Fruit fly (Drosophila melanogaster): ENCODE data around the gene CG33158.
A peak's percentile ranks its signal among the peaks of the same experiment; 100 is the strongest.

CG33158 gene

DNA sequence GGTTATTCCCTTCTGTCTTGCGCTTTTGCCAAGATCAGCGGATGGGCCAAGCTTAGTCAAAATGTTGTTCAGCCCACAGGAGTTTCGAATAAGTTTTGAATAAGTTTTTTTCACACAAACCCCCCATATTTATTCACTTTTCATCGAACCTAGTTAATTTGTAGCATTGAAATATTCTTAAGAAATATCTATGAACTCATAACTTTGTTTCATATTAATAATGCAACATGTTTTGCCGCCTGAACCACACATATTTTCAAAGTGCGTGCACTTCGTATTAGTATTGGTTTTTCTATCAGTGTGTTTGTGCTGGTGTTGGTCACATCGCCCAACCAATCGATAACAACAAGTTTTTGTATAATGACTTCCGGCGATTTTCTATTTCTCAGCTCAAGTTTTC lies 67.1 kb downstream of the CG33158 start:
- TF ChIP-seq OdsH (GFP tag; optimal IDR thresholded peaks at IDR 0.05) (no peak), Dif (GFP tag; optimal IDR thresholded peaks at IDR 0.05; ENCODE audit: partially characterized antibody) (no peak), ey (GFP tag; optimal IDR thresholded peaks at IDR 0.05) (no peak), Vsx2 (GFP tag; optimal IDR thresholded peaks at IDR 0.05; ENCODE audit: partially characterized antibody) (no peak), Sp1 (GFP tag; optimal IDR thresholded peaks at IDR 0.05) (no peak), h (GFP tag; optimal IDR thresholded peaks at IDR 0.05) (peak; percentile 49), fru (GFP tag; optimal IDR thresholded peaks at IDR 0.05) (peak; percentile 31), Jra (GFP tag; optimal IDR thresholded peaks at IDR 0.05) (no peak), psq (GFP tag; optimal IDR thresholded peaks at IDR 0.05) (no peak), woc (GFP tag; optimal IDR thresholded peaks at IDR 0.05) (peak; percentile 40), dsf (GFP tag; optimal IDR thresholded peaks at IDR 0.05; ENCODE audit: borderline replicate concordance) (no peak), CG32264 (GFP tag; optimal IDR thresholded peaks at IDR 0.05) (no peak)

DNA sequence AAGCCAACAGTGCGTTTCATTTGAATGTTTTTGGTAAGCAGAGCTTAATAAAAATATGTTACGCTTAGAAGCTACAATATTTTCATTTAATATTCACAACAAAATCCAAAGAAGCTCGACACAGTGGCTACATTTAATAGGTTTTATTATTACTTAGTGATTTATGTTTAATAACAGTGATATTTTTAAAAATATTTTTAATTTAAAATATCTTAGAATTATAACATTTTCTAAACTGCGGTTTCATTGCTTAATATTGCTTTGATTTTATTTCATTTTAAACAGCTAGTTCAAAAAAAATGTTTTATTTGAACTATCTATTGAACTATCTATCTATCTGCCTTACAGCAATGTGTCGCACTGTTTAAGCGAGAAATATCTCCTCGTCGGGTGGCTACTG lies 68.4 kb downstream of the CG33158 start:
- TF ChIP-seq h (GFP tag; optimal IDR thresholded peaks at IDR 0.05) (no peak), HLH106 (tag; optimal IDR thresholded peaks at IDR 0.05) (peak; percentile 28), foxo (GFP tag; optimal IDR thresholded peaks at IDR 0.05) (peak in 1 of 2 experiments; percentile 10), Hr78 (GFP tag; optimal IDR thresholded peaks at IDR 0.05) (no peak), rgr (GFP tag; optimal IDR thresholded peaks at IDR 0.05) (no peak)

DNA sequence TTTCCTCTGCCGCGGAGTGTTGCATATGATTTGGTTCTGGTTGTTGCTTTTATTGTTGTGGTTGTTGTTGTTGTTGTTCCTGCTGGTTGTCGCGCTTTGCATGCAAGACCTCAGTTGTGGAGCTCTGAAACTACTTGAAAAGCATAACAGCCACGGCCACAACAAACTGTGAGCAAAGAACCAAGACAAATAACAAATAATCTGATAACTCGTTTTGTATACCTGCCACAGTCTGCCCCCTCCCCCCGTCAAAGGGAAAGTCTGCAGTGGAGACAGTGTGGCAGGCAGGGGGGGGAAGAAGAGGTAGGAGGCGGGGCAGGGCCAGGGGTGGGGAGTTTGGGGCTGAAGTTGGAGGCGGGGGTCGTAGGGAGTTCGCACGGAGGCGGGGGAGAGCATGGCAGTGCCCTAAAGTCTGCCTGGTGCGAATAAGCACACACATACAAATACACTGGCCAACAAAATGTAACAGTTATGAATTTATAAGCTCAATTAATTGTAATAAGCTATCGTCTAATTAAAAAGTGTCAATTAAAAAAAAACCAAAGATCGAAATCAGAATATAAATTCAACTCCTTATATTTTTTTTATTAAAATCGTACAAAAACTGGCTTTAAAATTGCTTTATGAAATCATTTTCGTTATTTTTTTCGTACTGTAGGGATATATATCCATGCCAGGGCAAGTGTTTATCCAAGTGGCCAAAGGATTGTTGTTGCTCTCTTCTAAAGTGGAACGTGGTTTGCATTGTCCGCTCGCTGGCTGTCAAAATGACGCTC lies 69.3 kb downstream of the CG33158 start:
- TF ChIP-seq dsf (GFP tag; optimal IDR thresholded peaks at IDR 0.05; ENCODE audit: borderline replicate concordance) (no peak), foxo (GFP tag; optimal IDR thresholded peaks at IDR 0.05) (peak in 1 of 2 experiments; percentile 91), lola (GFP tag; optimal IDR thresholded peaks at IDR 0.05) (no peak), fru (GFP tag; optimal IDR thresholded peaks at IDR 0.05) (peak; percentile 89), Sp1 (GFP tag; optimal IDR thresholded peaks at IDR 0.05) (peak; percentile 90), Rel (GFP tag; optimal IDR thresholded peaks at IDR 0.05) (no peak), Rel (tag; optimal IDR thresholded peaks at IDR 0.05) (peak; percentile 28), jim (GFP tag; optimal IDR thresholded peaks at IDR 0.05) (no peak), br (GFP tag; optimal IDR thresholded peaks at IDR 0.05) (peak; percentile 72), CG9705 (GFP tag; optimal IDR thresholded peaks at IDR 0.05) (peak; percentile 57), Jra (GFP tag; optimal IDR thresholded peaks at IDR 0.05) (peak; percentile 44), HLH106 (tag; optimal IDR thresholded peaks at IDR 0.05) (peak; percentile 82), ey (GFP tag; optimal IDR thresholded peaks at IDR 0.05) (peak; percentile 84), Myc (optimal IDR thresholded peaks at IDR 0.05) (no peak), Hr83 (GFP tag; optimal IDR thresholded peaks at IDR 0.05; ENCODE audit: poor library complexity, severe bottlenecking) (no peak), tai (GFP tag; optimal IDR thresholded peaks at IDR 0.05) (peak; percentile 17), Hnf4 (GFP tag; optimal IDR thresholded peaks at IDR 0.05) (peak; percentile 71), sage (GFP tag; optimal IDR thresholded peaks at IDR 0.05) (peak; percentile 44), GATAd (GFP tag; optimal IDR thresholded peaks at IDR 0.05) (no peak), h (GFP tag; optimal IDR thresholded peaks at IDR 0.05) (peak; percentile 85), dmrt93B (GFP tag; optimal IDR thresholded peaks at IDR 0.05) (peak; percentile 73), brk (GFP tag; optimal IDR thresholded peaks at IDR 0.05) (peak; percentile 74), Dfd (GFP tag; optimal IDR thresholded peaks at IDR 0.05) (peak; percentile 92), CrebA (GFP tag; optimal IDR thresholded peaks at IDR 0.05; ENCODE audit: borderline replicate concordance) (no peak), Mio (GFP tag; optimal IDR thresholded peaks at IDR 0.05) (no peak), Vsx2 (GFP tag; optimal IDR thresholded peaks at IDR 0.05; ENCODE audit: partially characterized antibody) (no peak), Dif (GFP tag; optimal IDR thresholded peaks at IDR 0.05; ENCODE audit: partially characterized antibody) (no peak), CG32264 (GFP tag; optimal IDR thresholded peaks at IDR 0.05) (peak; percentile 42), rgr (GFP tag; optimal IDR thresholded peaks at IDR 0.05) (peak; percentile 88), Hr78 (GFP tag; optimal IDR thresholded peaks at IDR 0.05) (no peak), OdsH (GFP tag; optimal IDR thresholded peaks at IDR 0.05) (peak; percentile 91), psq (GFP tag; optimal IDR thresholded peaks at IDR 0.05) (peak; percentile 82), dl (GFP tag; optimal IDR thresholded peaks at IDR 0.05; ENCODE audit: insufficient read depth in 1 of 2, partially characterized antibody in 2 of 2) (no peak), woc (GFP tag; optimal IDR thresholded peaks at IDR 0.05) (peak; percentile 68), N (GFP tag; optimal IDR thresholded peaks at IDR 0.05) (no peak), pan (optimal IDR thresholded peaks at IDR 0.05) (no peak), sv (GFP tag; optimal IDR thresholded peaks at IDR 0.05) (no peak)
